Worm (Caenorhabditis elegans): ENCODE results near the gene F02D8.4.

The F02D8.4 gene

ce11 chrV:14984593-14984992 is at the start of gene F02D8.4:
Gene F02D8.4, plus strand, starts transcription at chrV:14984893.
- no peak for TF ChIP-seq unc-62 (GFP tag; optimal IDR thresholded peaks at IDR 0.05)

ce11 chrV:14936587-14936986 is 48.1 kb upstream of the F02D8.4 start, which contains the start of gene C30G7.2:
Gene C30G7.2, plus strand, starts transcription at chrV:14936887.
- no peak for TF ChIP-seq unc-62 (GFP tag; optimal IDR thresholded peaks at IDR 0.05)

ce11 chrV:14942898-14943297 is 41.8 kb upstream of the F02D8.4 start:
- no peak for TF ChIP-seq unc-62 (GFP tag; optimal IDR thresholded peaks at IDR 0.05)

- TF ChIP-seq unc-62 (GFP tag; optimal IDR thresholded peaks at IDR 0.05) = no peak
Observed at ce11 chrV:14943774-14944173, 40.9 kb upstream of the F02D8.4 start.

- no peak for TF ChIP-seq unc-62 (GFP tag; optimal IDR thresholded peaks at IDR 0.05)
Observed at ce11 chrV:14945124-14945523, 39.6 kb upstream of the F02D8.4 start.

- no peak for TF ChIP-seq unc-62 (GFP tag; optimal IDR thresholded peaks at IDR 0.05)
Observed at ce11 chrV:14945697-14946096, 39.0 kb upstream of the F02D8.4 start, which contains the start of gene C30G7.3. Gene C30G7.3, minus strand, starts transcription at chrV:14945704.

ce11 chrV:14947022-14947421 is 37.7 kb upstream of the F02D8.4 start, which contains the start of gene C30G7.4:
Gene C30G7.4, minus strand, starts transcription at chrV:14947122.
- TF ChIP-seq unc-62 (GFP tag; optimal IDR thresholded peaks at IDR 0.05) = no peak

- TF ChIP-seq unc-62 (GFP tag; optimal IDR thresholded peaks at IDR 0.05) = no peak
Observed at ce11 chrV:14948566-14948965, 36.1 kb upstream of the F02D8.4 start.

ce11 chrV:14949477-14949876 is 35.2 kb upstream of the F02D8.4 start, which contains the start of gene hil-1:
Gene hil-1, plus strand, starts transcription at chrV:14949777.
- TF ChIP-seq unc-62 (GFP tag; optimal IDR thresholded peaks at IDR 0.05) = no peak

ce11 chrV:14954633-14955032 is 30.1 kb upstream of the F02D8.4 start, which contains the start of gene C30G7.5:
Gene C30G7.5, minus strand, starts transcription at chrV:14954733.
- no peak for TF ChIP-seq unc-62 (GFP tag; optimal IDR thresholded peaks at IDR 0.05)

ce11 chrV:14955676-14956075 is 29.0 kb upstream of the F02D8.4 start, which contains the start of gene F02D8.9:
Gene F02D8.9, minus strand, starts transcription at chrV:14955776.
- no peak for TF ChIP-seq unc-62 (GFP tag; optimal IDR thresholded peaks at IDR 0.05)

- no peak for TF ChIP-seq unc-62 (GFP tag; optimal IDR thresholded peaks at IDR 0.05)
Observed at ce11 chrV:14971136-14971535, 13.6 kb upstream of the F02D8.4 start, which contains the start of gene nlp-59. Gene nlp-59, plus strand, starts transcription at chrV:14971436.

- no peak for TF ChIP-seq unc-62 (GFP tag; optimal IDR thresholded peaks at IDR 0.05)
Observed at ce11 chrV:14978205-14978751, 6.4 kb upstream of the F02D8.4 start, which contains the start of the genes grd-12 and F02D8.1. Gene grd-12, plus strand, starts transcription at chrV:14978505. Gene F02D8.1, minus strand, starts transcription at chrV:14978701.

- no peak for TF ChIP-seq unc-62 (GFP tag; optimal IDR thresholded peaks at IDR 0.05)
Observed at ce11 chrV:14979937-14980336, 4.8 kb upstream of the F02D8.4 start, which contains the start of gene xbx-1. Gene xbx-1, plus strand, starts transcription at chrV:14980237.

- TF ChIP-seq unc-62 (GFP tag; optimal IDR thresholded peaks at IDR 0.05) = no peak
Observed at ce11 chrV:14990843-14991242, 6.2 kb downstream of the F02D8.4 start, which contains the start of the genes cdt-2 and T01C3.2. Gene cdt-2, minus strand, starts transcription at chrV:14991126. Gene T01C3.2, plus strand, starts transcription at chrV:14991168.

- TF ChIP-seq unc-62 (GFP tag; optimal IDR thresholded peaks at IDR 0.05) = no peak
Observed at ce11 chrV:14991489-14991888, 6.8 kb downstream of the F02D8.4 start.

- TF ChIP-seq unc-62 (GFP tag; optimal IDR thresholded peaks at IDR 0.05) = no peak
Observed at ce11 chrV:14992627-14993117, 8.0 kb downstream of the F02D8.4 start, which contains the start of gene T01C3.3. Gene T01C3.3, minus strand, starts transcription at chrV:14992677.

All from whole organism, dauer.